Worm (Caenorhabditis elegans): ENCODE data around the gene bet-2.

ce11 chrX:10593234-10593633, 24.2 kb downstream of the bet-2 start, which contains the start of gene sdn-1:
- TF ChIP-seq W03F9.2 (tag; optimal IDR thresholded peaks at IDR 0.05) (no peak), him-1 (tag; optimal IDR thresholded peaks at IDR 0.05) (no peak)

Measured in whole organism, L4/young adult.